Fruit fly (Drosophila melanogaster) whole organism, pupa: ENCODE data around the gene IPIP.

Experiments used
- CG12605 ChIP-seq: fragments of 200-800 bp; sonication (Bioruptor generic); IDR thresholded peaks from 2 replicates; pipeline ENCODE4 v1.3.6; 2022; ENCODE audit warnings: missing biosample characterization, missing genetic modification characterization
- CG13204 ChIP-seq: fragments of 200-800 bp; sonication (Bioruptor generic); optimal IDR thresholded peaks from 2 replicates; lab custom pipeline; 2018; ENCODE audit warnings: missing biosample characterization, mild to moderate bottlenecking, missing genetic modification characterization, moderate library complexity
- CG14655 ChIP-seq: fragments of 200-800 bp; sonication (Bioruptor generic); optimal IDR thresholded peaks from 3 replicates; lab custom pipeline; 2017; ENCODE audit warnings: mild to moderate bottlenecking, missing biosample characterization, missing genetic modification reagents, missing genetic modification characterization
- CG9948 ChIP-seq: fragments of 200-800 bp; sonication (Bioruptor generic); optimal IDR thresholded peaks from 2 replicates; lab custom pipeline; 2018; ENCODE audit warnings: missing biosample characterization, mild to moderate bottlenecking, missing genetic modification characterization, moderate library complexity
- EcR ChIP-seq: fragments of 200-800 bp; sonication (Bioruptor generic); optimal IDR thresholded peaks from 3 replicates; lab custom pipeline; 2019; ENCODE audit warnings: missing biosample characterization, missing genetic modification characterization, mild to moderate bottlenecking, moderate library complexity, missing genetic modification reagents
- fd96Ca ChIP-seq: fragments of 200-800 bp; sonication (Bioruptor generic); IDR thresholded peaks from 3 replicates; pipeline ENCODE4 v1.3.6; 2022; ENCODE audit warnings: missing biosample characterization, missing genetic modification characterization

- TF ChIP-seq CG14655 (GFP tag; lab: Kevin White, UChicago) = no peak
- TF ChIP-seq EcR (GFP tag; lab: Kevin White, UChicago) = no peak
- no peak for TF ChIP-seq CG12605 (GFP tag; lab: Robert Waterston, UW)
- no peak for TF ChIP-seq CG9948 (tag; lab: Kevin White, UChicago)
- TF ChIP-seq fd96Ca (GFP tag; lab: Robert Waterston, UW) = no peak
- no peak for TF ChIP-seq CG13204 (GFP tag; lab: Kevin White, UChicago)
Observed at dm6 chr2L:6050575-6050974, 2.8 kb downstream of the IPIP start, which contains the start of gene CG9135.
